Worm (Caenorhabditis elegans): ENCODE measurements around the gene Y62E10A.3.

DNA sequence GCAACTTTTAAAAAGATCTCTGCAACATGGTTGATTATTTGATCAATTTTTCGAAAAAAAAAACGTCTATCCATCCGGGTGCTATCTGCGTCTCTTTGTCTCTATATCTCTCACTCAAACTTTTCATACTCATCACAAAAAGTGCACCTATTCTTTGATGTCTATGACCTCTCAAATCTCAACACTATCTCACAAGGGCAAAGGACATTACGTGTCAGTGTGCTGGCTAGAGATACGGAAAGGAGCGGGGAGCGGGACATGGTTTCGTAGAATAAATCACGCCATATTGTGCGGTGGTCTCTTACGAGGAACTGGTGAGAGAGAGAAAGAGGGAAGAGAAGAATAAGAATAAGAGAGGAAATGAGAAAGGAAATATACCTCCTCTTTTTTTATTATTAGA lies 37.6 kb downstream of the Y62E10A.3 start:
- no peak for TF ChIP-seq lin-13 (tag; optimal IDR thresholded peaks at IDR 0.05)
- no peak for TF ChIP-seq tbx-8 (GFP tag; optimal IDR thresholded peaks at IDR 0.05)
- TF ChIP-seq hlh-1 (tag; optimal IDR thresholded peaks at IDR 0.05): no peak
- no peak for TF ChIP-seq blmp-1 (tag; optimal IDR thresholded peaks at IDR 0.05)
- no peak for TF ChIP-seq nhr-237 (tag; optimal IDR thresholded peaks at IDR 0.05)
- TF ChIP-seq ceh-43 (GFP tag; optimal IDR thresholded peaks at IDR 0.05): no peak
- TF ChIP-seq mab-5 (tag; optimal IDR thresholded peaks at IDR 0.05): no peak
- TF ChIP-seq elt-3 (tag; optimal IDR thresholded peaks at IDR 0.05): no peak
- TF ChIP-seq unc-62 (GFP tag; optimal IDR thresholded peaks at IDR 0.05): no peak
- no peak for TF ChIP-seq bed-3 (GFP tag; optimal IDR thresholded peaks at IDR 0.05)
- no peak for TF ChIP-seq nhr-28 (tag; optimal IDR thresholded peaks at IDR 0.05)
- no peak for TF ChIP-seq lsy-2 (tag; optimal IDR thresholded peaks at IDR 0.05)
